Worm (Caenorhabditis elegans): Measurements from ENCODE around the gene ctns-1.

ce11 chrII:8092537-8092936 lies 44.2 kb downstream of the ctns-1 start, which contains the start of gene ltd-1:
- TF ChIP-seq dve-1 (tag; optimal IDR thresholded peaks at IDR 0.05) = no peak
- no peak for TF ChIP-seq ama-1 (optimal IDR thresholded peaks at IDR 0.05)
- no peak for TF ChIP-seq mec-3 (tag; optimal IDR thresholded peaks at IDR 0.05; ENCODE audit: borderline replicate concordance)
- TF ChIP-seq odd-2 (tag; optimal IDR thresholded peaks at IDR 0.05) = no peak

All from whole organism, late embryonic.